Worm (Caenorhabditis elegans) whole organism, midembryonic: ENCODE results near the gene ZC190.5.

ENCODE experiments used
- T22C8.4 ChIP-seq: fragments of 200-800 bp; sonication (Bioruptor generic); IDR thresholded peaks from 2 replicates; pipeline ENCODE4 v1.3.6; 2022; ENCODE audit warnings: missing genetic modification characterization, missing compliant biosample characterization
- cog-1 ChIP-seq: sonication (generic microtip); optimal IDR thresholded peaks from 2 replicates; lab custom pipeline; 2016; ENCODE audit warnings: missing genetic modification characterization, missing compliant biosample characterization
- flt-1 ChIP-seq: fragments of 200-800 bp; sonication (Bioruptor generic); IDR thresholded peaks from 2 replicates; pipeline ENCODE4 v1.3.6; 2022; ENCODE audit warnings: missing genetic modification characterization, missing compliant biosample characterization
- klf-2 ChIP-seq: fragments of 200-800 bp; sonication (Bioruptor generic); conservative IDR thresholded peaks from 2 replicates; pipeline ENCODE4 v1.3.6; 2022; ENCODE audit warnings: missing genetic modification reagents, missing genetic modification characterization, missing compliant biosample characterization
- med-1 ChIP-seq: sonication (generic microtip); optimal IDR thresholded peaks from 2 replicates; lab custom pipeline; 2017; ENCODE audit warnings: missing genetic modification characterization, mild to moderate bottlenecking, missing compliant biosample characterization, antibody characterized with exemption, missing genetic modification reagents; ENCODE audit not compliant: insufficient read depth
- tab-1 ChIP-seq: fragments of 200-800 bp; sonication (Bioruptor generic); IDR thresholded peaks from 2 replicates; pipeline ENCODE4 v1.3.6; 2022; ENCODE audit warnings: missing genetic modification characterization, missing compliant biosample characterization
- ztf-23 ChIP-seq: fragments of 200-800 bp; sonication (Bioruptor generic); IDR thresholded peaks from 2 replicates; pipeline ENCODE4 v1.3.6; 2022; ENCODE audit warnings: missing genetic modification reagents, missing genetic modification characterization, missing compliant biosample characterization

- TF ChIP-seq tab-1 (GFP tag; lab: Robert Waterston, UW) (no peak), flt-1 (GFP tag; lab: Robert Waterston, UW) (no peak), T22C8.4 (GFP tag; lab: Robert Waterston, UW) (no peak), med-1 (GFP tag; lab: Kevin White, UChicago) (no peak), klf-2 (GFP tag; lab: Robert Waterston, UW) (no peak), ztf-23 (GFP tag; lab: Robert Waterston, UW) (no peak), cog-1 (no peak)
Measured at ce11 chrV:8641266-8641665, 32.1 kb downstream of the ZC190.5 start, which contains the start of gene F28A12.3.
